Fruit fly (Drosophila melanogaster): ENCODE data around the gene CG2983.

Gene CG2983

DNA sequence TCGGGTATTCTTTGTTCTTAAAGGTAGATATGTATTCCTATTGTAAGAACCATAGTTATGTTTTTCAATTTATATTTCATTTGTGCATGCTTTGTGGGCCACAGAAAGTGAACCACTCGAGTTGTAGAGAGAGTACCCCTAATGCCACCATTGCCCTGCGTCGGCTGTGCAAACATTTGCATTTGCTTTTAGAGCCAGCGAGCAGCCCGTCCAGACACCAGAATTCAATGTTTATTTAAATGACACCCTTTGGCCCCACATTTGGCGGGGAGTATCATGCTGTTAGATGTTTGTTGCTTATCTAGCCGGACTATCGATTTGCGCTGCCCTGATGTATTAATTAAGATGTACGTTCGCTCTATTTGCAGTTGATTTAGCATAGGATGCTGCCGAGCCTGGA, 17.2 kb downstream of the CG2983 start (continued):
- TF ChIP-seq CG2120 (GFP tag; optimal IDR thresholded peaks at IDR 0.05) (no peak), pan (optimal IDR thresholded peaks at IDR 0.05) (no peak), pan (GFP tag; optimal IDR thresholded peaks at IDR 0.05 in 1 of 2, IDR thresholded peaks at IDR 0.05 in 1 of 2) (peak in 1 of 2 experiments; percentile 5), CG6683 (GFP tag; optimal IDR thresholded peaks at IDR 0.05) (no peak), CG18599 (GFP tag; optimal IDR thresholded peaks at IDR 0.05) (peak; percentile 11), sens (GFP tag) (peak; percentile 65), bsh (GFP tag; optimal IDR thresholded peaks at IDR 0.05) (peak in 1 of 2 experiments; percentile 8), sr (GFP tag; IDR thresholded peaks at IDR 0.05) (peak; percentile 21; the same call in 1 of the 3 replicates), ERR (GFP tag; optimal IDR thresholded peaks at IDR 0.05) (no peak), gce (GFP tag; IDR thresholded peaks at IDR 0.05) (0 out of 3 replicates have a peak, but pooled peaks have one; percentile 43), prd (optimal IDR thresholded peaks at IDR 0.05) (no peak), prd (GFP tag; IDR thresholded peaks at IDR 0.05) (no peak), caup (GFP tag; optimal IDR thresholded peaks at IDR 0.05; ENCODE audit: severe bottlenecking) (peak; percentile 49), CG6813 (GFP tag; optimal IDR thresholded peaks at IDR 0.05) (peak; percentile 68), Sry-β (GFP tag; optimal IDR thresholded peaks at IDR 0.05) (no peak), CG13296 (GFP tag; optimal IDR thresholded peaks at IDR 0.05) (peak; percentile 35), fd64A (GFP tag; optimal IDR thresholded peaks at IDR 0.05) (peak; percentile 50), CG10267 (tag; optimal IDR thresholded peaks at IDR 0.05) (no peak), BtbVII (GFP tag; optimal IDR thresholded peaks at IDR 0.05) (peak; percentile 27), CG1529 (GFP tag; optimal IDR thresholded peaks at IDR 0.05) (peak; percentile 0), aop (GFP tag; IDR thresholded peaks at IDR 0.05) (peak; percentile 11; the same call in 1 of the 2 replicates), ATbp (GFP tag; optimal IDR thresholded peaks at IDR 0.05) (peak; percentile 70), CG17359 (tag; optimal IDR thresholded peaks at IDR 0.05) (peak; percentile 16), NfI (GFP tag; optimal IDR thresholded peaks at IDR 0.05) (peak; percentile 16), Deaf1 (tag; optimal IDR thresholded peaks at IDR 0.05) (no peak), MTF-1 (GFP tag; optimal IDR thresholded peaks at IDR 0.05; ENCODE audit: borderline replicate concordance) (peak; percentile 34), CG1792 (GFP tag; optimal IDR thresholded peaks at IDR 0.05) (peak; percentile 4), HmgZ (tag; optimal IDR thresholded peaks at IDR 0.05) (no peak), CG2875 (GFP tag; optimal IDR thresholded peaks at IDR 0.05) (peak; percentile 36), ci (GFP tag; IDR thresholded peaks at IDR 0.05) (peak; percentile 73; the same call in 2 of the 3 replicates), kni (GFP tag; optimal IDR thresholded peaks at IDR 0.05) (peak; percentile 42), ara (GFP tag; IDR thresholded peaks at IDR 0.05) (0 out of 2 replicates have a peak, but pooled peaks have one; percentile 34), Blimp-1 (GFP tag; optimal IDR thresholded peaks at IDR 0.05) (peak; percentile 32), CG12071 (GFP tag; optimal IDR thresholded peaks at IDR 0.05) (peak; percentile 59), CG13424 (tag; optimal IDR thresholded peaks at IDR 0.05) (peak; percentile 17), CG15011 (GFP tag; optimal IDR thresholded peaks at IDR 0.05) (peak; percentile 34), disco-r (GFP tag; optimal IDR thresholded peaks at IDR 0.05) (peak; percentile 2), CG4282 (GFP tag; optimal IDR thresholded peaks at IDR 0.05) (no peak), CG14710 (tag; optimal IDR thresholded peaks at IDR 0.05) (peak; percentile 2), sqz (GFP tag; optimal IDR thresholded peaks at IDR 0.05) (peak; percentile 35), CG11723 (GFP tag; optimal IDR thresholded peaks at IDR 0.05) (peak; percentile 11), CG17328 (GFP tag; IDR thresholded peaks at IDR 0.05) (peak; percentile 20; the same call in 1 of the 2 replicates), CG9727 (GFP tag; optimal IDR thresholded peaks at IDR 0.05) (peak; percentile 47), stc (GFP tag; IDR thresholded peaks at IDR 0.05) (peak; percentile 26; the same call in 1 of the 2 replicates), CG8290 (GFP tag; optimal IDR thresholded peaks at IDR 0.05) (no peak), CG8290 (tag; optimal IDR thresholded peaks at IDR 0.05) (peak in 1 of 2 experiments; percentile 62), CG15514 (GFP tag; optimal IDR thresholded peaks at IDR 0.05) (peak; percentile 41), lov (optimal IDR thresholded peaks at IDR 0.05) (no peak), lov (GFP tag; IDR thresholded peaks at IDR 0.05) (0 out of 3 replicates have a peak, but pooled peaks have one; percentile 47), CG11695 (GFP tag; IDR thresholded peaks at IDR 0.05) (peak; percentile 63)

Data from whole organism, embryonic.